Fruit fly (Drosophila melanogaster): ENCODE data around the gene CG42465.

The CG42465 gene

DNA sequence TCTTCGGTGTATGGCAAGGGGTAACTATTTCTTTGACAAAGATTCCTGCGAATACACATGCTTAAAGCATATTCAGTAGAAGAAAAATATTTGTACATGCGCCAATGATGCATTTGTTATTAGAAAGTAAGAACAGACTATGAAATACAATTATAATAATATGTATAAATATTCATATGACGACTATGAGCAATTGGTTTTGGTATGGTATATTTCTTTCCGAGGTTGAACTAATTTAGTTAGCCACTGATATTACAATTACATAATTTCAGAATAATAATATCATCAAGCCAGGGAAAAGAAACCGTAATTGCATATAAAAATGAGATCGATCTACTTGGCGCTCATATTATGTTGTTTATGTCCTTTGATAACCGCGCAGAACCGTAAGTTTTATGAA, 1.5 kb downstream of the CG42465 start, which contains the start of gene CG43145:
Gene CG43145 (plus strand): TSS at position 301 of the 400 bp plus-strand sequence.
- TF ChIP-seq psq (optimal IDR thresholded peaks at IDR 0.05), result no peak
- TF ChIP-seq h (optimal IDR thresholded peaks at IDR 0.05), result no peak
- TF ChIP-seq Sin3A (optimal IDR thresholded peaks at IDR 0.05), result no peak
- TF ChIP-seq insv (optimal IDR thresholded peaks at IDR 0.05), result no peak
- TF ChIP-seq Myc (optimal IDR thresholded peaks at IDR 0.05), result no peak
- TF ChIP-seq ttk (optimal IDR thresholded peaks at IDR 0.05), result no peak

DNA sequence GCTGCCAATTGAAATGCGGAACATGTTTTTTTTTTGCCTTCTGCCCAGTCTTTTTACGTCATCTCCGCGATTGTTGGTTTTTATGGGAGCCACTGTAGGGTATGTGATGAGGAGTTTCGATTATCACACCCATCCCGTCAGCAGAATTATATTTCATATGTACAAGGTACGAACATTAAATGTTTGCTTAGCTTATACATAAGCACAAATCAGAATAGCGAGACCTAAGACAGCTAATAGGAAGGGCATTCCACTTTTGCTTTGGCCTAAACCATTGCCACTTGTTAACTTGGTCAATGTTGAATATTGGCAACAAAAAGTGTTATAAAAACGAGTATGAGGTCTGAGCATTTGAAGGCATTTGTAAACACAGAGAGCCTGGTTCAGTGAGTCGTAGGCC, 3.3 kb downstream of the CG42465 start, which contains the start of gene CG2816:
Gene CG2816 (plus strand): TSS at position 400 of the 400 bp plus-strand sequence.
- TF ChIP-seq insv (optimal IDR thresholded peaks at IDR 0.05), result no peak
- TF ChIP-seq psq (optimal IDR thresholded peaks at IDR 0.05), result no peak
- TF ChIP-seq Myc (optimal IDR thresholded peaks at IDR 0.05), result no peak
- no peak for TF ChIP-seq ttk (optimal IDR thresholded peaks at IDR 0.05)
- TF ChIP-seq Sin3A (optimal IDR thresholded peaks at IDR 0.05), result no peak
- no peak for TF ChIP-seq h (optimal IDR thresholded peaks at IDR 0.05)

DNA sequence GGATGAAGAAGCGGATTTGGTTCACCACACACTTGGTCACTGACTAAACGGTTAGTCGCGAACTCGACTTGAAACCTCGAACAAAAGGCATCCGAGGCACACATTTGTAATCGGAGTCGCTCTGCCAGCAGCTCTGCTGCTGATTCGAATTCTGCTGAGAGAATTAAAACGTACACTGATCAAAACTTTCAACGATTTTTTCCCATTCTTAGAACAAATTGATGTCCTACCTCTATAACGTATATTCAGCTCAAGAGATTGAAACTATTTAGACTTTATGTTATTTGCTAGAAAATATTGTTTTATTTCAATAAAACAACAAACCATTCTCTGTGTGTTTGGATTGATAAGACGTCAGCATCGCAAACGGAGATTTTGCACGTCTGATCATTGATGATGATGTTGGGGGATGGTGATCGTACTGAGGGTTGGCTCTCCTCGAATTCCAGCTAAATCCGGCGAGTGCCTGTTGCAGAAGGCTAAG, 5.5 kb downstream of the CG42465 start, which contains the start of gene CG31778:
Gene CG31778 (minus strand): TSS at position 51 of the 484 bp plus-strand sequence.
- no peak for TF ChIP-seq h (optimal IDR thresholded peaks at IDR 0.05)
- no peak for TF ChIP-seq insv (optimal IDR thresholded peaks at IDR 0.05)
- TF ChIP-seq psq (optimal IDR thresholded peaks at IDR 0.05), result no peak
- TF ChIP-seq Sin3A (optimal IDR thresholded peaks at IDR 0.05), result no peak

DNA sequence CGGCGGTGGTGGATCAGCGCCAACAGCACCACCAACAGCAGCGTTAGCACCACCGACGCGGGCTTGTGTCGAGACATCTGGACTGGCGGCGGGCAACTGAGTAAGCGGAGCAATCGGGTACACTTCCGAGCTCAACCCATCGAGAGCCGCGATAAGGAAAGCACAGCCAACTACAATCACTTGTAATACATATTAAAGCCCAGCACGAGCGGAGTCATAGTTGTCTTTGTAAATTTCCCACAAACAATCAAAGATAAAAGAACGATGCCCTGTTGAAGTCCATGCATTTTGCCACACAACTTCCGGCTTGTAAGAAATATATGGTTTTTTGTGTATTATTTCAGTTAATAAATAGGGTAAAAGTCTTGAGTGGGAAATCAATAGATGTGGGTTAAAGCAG, 7.0 kb downstream of the CG42465 start, which contains the start of gene CG31777:
Gene CG31777 (minus strand): TSS at position 101 of the 400 bp plus-strand sequence.
- TF ChIP-seq Myc (optimal IDR thresholded peaks at IDR 0.05), result no peak
- no peak for TF ChIP-seq insv (optimal IDR thresholded peaks at IDR 0.05)
- TF ChIP-seq ttk (optimal IDR thresholded peaks at IDR 0.05), result no peak
- no peak for TF ChIP-seq h (optimal IDR thresholded peaks at IDR 0.05)
- TF ChIP-seq psq (optimal IDR thresholded peaks at IDR 0.05), result no peak
- no peak for TF ChIP-seq Sin3A (optimal IDR thresholded peaks at IDR 0.05)

DNA sequence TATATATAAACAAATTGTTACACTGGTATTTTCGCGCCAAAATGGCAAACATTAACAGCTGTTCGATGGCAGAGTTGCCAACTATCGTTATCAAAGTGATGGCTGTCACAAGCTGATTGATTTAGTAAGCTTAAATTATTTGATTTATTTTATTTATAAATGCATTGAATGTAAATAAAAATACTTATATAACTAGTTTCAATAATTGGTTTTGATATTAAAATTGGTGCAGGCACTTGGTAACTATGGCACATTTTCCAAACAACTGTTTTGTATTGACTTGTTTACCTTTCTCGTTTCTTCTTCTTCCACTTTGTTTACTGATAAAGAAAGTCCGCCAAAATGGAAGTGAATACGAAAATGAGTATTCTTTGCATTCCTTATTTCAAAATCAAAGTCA, 11.7 kb downstream of the CG42465 start, which contains the start of gene cutlet:
Gene cutlet (minus strand): TSS at position 84 of the 400 bp plus-strand sequence.
- TF ChIP-seq Myc (optimal IDR thresholded peaks at IDR 0.05) (no peak), h (optimal IDR thresholded peaks at IDR 0.05) (no peak), ttk (optimal IDR thresholded peaks at IDR 0.05) (no peak), psq (optimal IDR thresholded peaks at IDR 0.05) (no peak), Sin3A (optimal IDR thresholded peaks at IDR 0.05) (no peak), insv (optimal IDR thresholded peaks at IDR 0.05) (no peak)

DNA sequence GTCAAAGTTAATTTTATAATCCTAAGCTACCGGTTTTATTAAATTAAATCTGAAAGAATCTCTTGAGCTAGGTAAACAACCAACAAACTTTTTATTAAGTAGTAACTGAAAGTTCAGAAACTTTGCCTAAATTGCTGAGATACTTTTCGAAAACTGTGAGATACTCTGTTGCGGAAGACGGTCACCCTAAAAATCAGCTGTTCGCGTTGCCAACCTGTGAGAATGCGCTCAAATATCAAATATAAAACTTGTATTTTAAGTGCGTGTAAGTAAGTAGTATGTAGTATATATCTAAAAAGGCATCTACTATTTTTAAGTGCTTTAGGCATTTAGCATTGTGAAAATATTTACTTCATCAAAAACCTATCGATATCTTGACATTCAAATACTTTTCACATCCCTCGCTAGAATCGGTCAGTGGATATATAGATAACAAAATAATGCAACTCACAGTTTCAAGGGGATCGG, 13.0 kb downstream of the CG42465 start, which contains the start of the genes CG31955 and CG2818:
Gene CG31955 (minus strand): TSS at position 157 of the 468 bp plus-strand sequence.
Gene CG2818 (plus strand): TSS at position 412 of the 468 bp plus-strand sequence.
- TF ChIP-seq ttk (optimal IDR thresholded peaks at IDR 0.05) (no peak), Sin3A (optimal IDR thresholded peaks at IDR 0.05) (no peak), insv (optimal IDR thresholded peaks at IDR 0.05) (no peak), Myc (optimal IDR thresholded peaks at IDR 0.05) (no peak), psq (optimal IDR thresholded peaks at IDR 0.05) (no peak), h (optimal IDR thresholded peaks at IDR 0.05) (no peak)

DNA sequence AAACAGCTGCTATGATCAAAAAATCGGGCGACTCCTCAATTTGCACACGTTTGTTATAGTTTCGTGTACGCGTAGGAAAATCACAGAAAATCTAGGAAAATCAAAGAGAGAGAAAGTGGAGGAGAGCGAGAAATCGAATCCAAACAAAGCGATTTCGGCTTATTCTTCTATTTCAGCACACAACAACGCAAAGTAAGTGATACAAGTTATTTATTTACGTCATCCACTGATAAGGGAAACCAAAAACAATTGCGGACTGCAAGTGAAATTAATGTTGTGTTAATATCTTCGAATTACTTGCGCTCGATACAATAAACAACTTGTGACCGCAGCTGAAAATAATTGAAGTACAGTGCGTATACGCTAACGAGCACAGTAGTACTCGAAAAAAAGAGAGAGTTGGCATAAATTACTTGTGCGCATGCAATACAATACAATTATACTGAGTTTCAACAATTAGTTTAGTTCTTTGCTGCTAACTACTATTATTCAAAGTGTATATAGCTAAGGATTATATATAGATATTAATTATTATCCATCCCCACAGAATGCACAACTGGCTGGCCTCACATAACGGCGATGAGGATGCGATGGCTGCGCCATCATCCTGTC, 13.7 kb downstream of the CG42465 start:
- TF ChIP-seq h (optimal IDR thresholded peaks at IDR 0.05), result no peak
- TF ChIP-seq psq (optimal IDR thresholded peaks at IDR 0.05), result no peak
- TF ChIP-seq Sin3A (optimal IDR thresholded peaks at IDR 0.05), result no peak
- no peak for TF ChIP-seq Myc (optimal IDR thresholded peaks at IDR 0.05)
- no peak for TF ChIP-seq ttk (optimal IDR thresholded peaks at IDR 0.05)
- no peak for TF ChIP-seq insv (optimal IDR thresholded peaks at IDR 0.05)

DNA sequence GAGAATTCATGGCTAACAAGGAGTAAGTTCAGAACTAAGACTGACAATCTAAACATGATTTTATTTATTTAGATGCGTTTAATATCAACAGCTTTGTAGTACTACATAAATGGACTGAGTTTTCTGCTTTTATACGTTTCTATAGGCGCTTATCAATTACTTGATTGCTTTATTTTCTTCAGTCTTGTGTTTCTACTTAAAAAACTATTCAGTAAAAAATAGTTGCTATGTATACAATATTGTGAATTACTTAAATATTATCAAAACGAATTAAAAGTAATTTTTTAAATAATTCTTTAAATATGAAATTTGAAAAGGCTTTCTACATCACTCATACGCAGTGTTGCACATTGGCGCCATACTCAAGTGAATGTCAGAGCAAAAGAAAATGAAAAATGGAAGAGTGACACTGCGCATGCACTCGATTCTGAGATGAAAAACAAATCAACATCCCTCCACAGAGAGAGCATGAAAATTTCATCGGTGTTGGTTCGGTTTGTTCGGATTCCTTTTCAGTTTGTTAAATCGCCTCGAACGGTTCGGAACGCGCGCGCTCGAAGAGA, 17.8 kb downstream of the CG42465 start, which contains the start of the genes lectin-24A and Shaw:
Gene lectin-24A (minus strand): TSS at position 101 of the 563 bp plus-strand sequence.
Gene Shaw (plus strand): TSS at position 513 of the 563 bp plus-strand sequence.
- TF ChIP-seq psq (optimal IDR thresholded peaks at IDR 0.05) (no peak), insv (optimal IDR thresholded peaks at IDR 0.05) (no peak), Sin3A (optimal IDR thresholded peaks at IDR 0.05) (no peak), Myc (optimal IDR thresholded peaks at IDR 0.05) (no peak), h (optimal IDR thresholded peaks at IDR 0.05) (no peak), ttk (optimal IDR thresholded peaks at IDR 0.05) (no peak)

DNA sequence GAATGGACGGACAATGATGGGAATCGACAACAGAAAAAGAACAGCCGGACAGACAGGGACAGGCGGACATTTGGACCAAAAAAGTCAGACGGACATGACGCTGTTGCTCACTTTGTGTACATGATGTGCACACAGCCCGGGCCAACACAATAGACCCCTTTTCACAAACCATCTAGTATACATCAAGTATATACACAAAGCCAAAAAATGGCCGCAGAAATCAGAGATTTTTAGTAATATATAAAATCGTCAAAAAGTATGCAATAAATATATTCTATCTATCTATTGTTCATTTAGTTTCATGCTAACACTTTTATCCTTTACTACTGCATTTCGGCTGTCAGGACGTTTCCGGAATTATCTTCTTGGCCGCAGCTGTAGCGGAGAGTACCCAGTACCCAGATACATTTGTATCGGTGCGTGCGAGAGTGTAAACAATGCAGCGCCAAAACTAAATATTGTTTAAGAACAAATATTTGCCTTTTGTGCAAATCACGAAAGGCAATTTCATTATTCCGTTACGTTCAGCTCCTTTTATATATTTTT, 19.5 kb downstream of the CG42465 start:
- TF ChIP-seq ttk (optimal IDR thresholded peaks at IDR 0.05), result no peak
- TF ChIP-seq Sin3A (optimal IDR thresholded peaks at IDR 0.05), result no peak
- TF ChIP-seq Myc (optimal IDR thresholded peaks at IDR 0.05), result no peak
- no peak for TF ChIP-seq insv (optimal IDR thresholded peaks at IDR 0.05)
- TF ChIP-seq h (optimal IDR thresholded peaks at IDR 0.05), result no peak

DNA sequence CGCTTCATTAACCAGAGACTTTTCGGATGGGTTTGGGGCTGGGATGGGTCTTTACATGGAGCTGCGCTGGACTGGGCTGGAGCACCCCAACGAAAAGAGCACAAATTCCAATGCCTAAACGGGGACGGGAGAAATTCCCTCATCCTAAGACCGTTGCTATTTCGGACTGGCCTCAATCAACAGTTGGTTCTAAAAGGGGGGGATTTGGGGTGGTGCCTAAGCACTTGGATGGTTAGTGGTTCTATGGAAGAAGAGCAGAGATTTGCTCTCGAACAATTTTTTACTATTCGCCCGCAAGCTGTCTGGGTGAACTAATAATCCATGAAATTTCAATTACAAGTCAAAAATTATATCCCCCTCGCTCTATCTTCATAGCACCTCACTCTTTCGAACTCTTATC, 29.6 kb downstream of the CG42465 start:
- TF ChIP-seq Myc (optimal IDR thresholded peaks at IDR 0.05) (no peak), h (optimal IDR thresholded peaks at IDR 0.05) (no peak), psq (optimal IDR thresholded peaks at IDR 0.05) (no peak)

DNA sequence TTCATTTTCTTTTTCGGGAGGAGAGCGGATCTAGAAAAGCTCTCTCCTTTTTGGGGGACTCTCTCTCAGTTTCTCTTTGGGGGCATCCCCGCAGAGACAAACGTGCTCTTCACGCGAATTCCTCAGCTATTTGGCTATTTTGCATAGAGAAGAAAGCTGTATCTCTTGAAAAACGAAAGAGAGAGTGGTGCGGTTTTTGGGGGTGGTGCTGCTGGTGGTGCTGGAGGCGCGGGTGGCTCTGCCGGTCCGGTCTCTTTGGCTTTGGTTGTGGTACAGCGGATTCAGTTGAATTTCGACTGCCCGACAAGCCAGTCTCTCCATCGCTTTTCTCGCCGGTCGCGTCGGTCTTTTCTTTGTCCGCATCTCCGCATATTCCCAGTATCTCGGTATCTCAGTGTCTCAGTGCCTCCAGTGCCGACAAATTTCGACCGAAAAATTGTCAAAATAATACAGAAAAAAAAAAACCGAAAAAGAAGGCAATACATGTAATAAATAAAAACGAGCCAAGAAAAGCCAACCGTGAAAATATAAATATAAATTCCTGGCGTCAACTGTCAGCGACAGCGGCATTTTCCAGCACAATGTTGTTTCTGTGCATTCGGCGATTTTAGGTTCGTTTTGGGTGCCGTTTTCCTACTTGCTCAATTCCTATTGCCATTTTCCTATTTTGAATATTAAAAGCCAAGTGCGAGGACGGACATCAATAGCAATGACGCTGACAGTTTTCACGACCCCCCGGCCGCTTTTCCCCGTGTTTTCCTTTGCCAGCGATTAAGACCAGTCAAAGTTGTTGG, 30.4 kb downstream of the CG42465 start, which contains the start of gene CG10019:
Gene CG10019 (plus strand): TSS at position 285 of the 794 bp plus-strand sequence.
- TF ChIP-seq Myc (optimal IDR thresholded peaks at IDR 0.05) (no peak), h (optimal IDR thresholded peaks at IDR 0.05) (no peak), ttk (optimal IDR thresholded peaks at IDR 0.05) (no peak), insv (optimal IDR thresholded peaks at IDR 0.05) (no peak)

Measured in Kc167 (cell line).